Worm (Caenorhabditis elegans): ENCODE data around the gene K08D8.7.

Gene K08D8.7

DNA sequence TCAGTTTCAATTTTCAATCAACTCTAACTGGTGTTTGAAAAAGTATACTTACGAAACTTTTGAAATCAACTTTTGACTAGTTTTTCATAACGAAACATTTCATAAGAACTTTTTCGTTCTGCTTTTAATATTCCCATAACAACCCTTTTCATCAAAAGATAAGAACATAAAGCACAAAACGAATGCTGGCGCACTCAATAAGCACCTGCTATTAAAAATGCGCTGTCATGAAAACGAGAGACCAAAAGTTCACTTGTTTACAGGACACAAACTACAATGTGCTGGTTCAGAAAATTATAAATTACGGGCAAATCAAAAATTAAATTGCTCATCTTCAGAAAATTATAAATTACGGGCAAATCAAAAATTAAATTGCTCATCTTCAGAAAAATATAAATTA, 5.6 kb upstream of the K08D8.7 start:
- TF ChIP-seq mcd-1 (GFP tag; IDR thresholded peaks at IDR 0.05) (no peak), cebp-1 (GFP tag; IDR thresholded peaks at IDR 0.05) (no peak), cebp-1 (tag; optimal IDR thresholded peaks at IDR 0.05) (peak; percentile 22)

DNA sequence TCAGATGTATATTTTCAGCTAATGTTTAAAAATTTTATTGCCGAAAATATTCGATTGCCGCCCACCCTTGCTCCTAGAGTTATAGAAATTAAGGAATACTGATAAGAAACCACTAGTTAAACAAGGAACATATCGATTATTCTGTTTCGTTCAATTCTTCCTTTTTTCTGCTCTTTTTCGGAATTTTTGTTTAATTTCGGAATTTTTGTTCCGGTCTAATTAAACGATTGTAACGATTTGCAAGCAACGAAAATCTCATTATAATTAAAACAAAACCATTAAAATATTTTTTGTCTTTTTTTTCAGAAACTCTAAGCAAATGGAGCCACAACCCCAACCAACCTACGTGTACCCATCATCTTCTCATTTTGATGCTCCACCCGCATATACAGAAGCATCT, 4.4 kb upstream of the K08D8.7 start, which contains the start of gene K08D8.1:
K08D8.1 (plus strand) TSS at position 301 of the 400 bp plus-strand sequence.
- TF ChIP-seq let-526 (GFP tag; IDR thresholded peaks at IDR 0.05) (no peak), somi-1 (GFP tag; optimal IDR thresholded peaks at IDR 0.05) (no peak), nhr-27 (tag; optimal IDR thresholded peaks at IDR 0.05) (no peak), him-1 (tag; optimal IDR thresholded peaks at IDR 0.05) (no peak), attf-6 (GFP tag; IDR thresholded peaks at IDR 0.05) (no peak), B0035.1 (tag; optimal IDR thresholded peaks at IDR 0.05) (no peak), ztf-22 (GFP tag; optimal IDR thresholded peaks at IDR 0.05) (no peak), Y95B8A.8 (GFP tag; IDR thresholded peaks at IDR 0.05) (no peak), F37B4.10 (GFP tag; IDR thresholded peaks at IDR 0.05) (no peak), ztf-18 (tag; optimal IDR thresholded peaks at IDR 0.05) (no peak), K12H6.12 (tag; optimal IDR thresholded peaks at IDR 0.05) (no peak), dpl-1 (GFP tag; optimal IDR thresholded peaks at IDR 0.05) (no peak), F55B11.4 (tag; optimal IDR thresholded peaks at IDR 0.05; ENCODE audit: borderline replicate concordance, insufficient read depth) (no peak), attf-5 (GFP tag; optimal IDR thresholded peaks at IDR 0.05) (no peak)

DNA sequence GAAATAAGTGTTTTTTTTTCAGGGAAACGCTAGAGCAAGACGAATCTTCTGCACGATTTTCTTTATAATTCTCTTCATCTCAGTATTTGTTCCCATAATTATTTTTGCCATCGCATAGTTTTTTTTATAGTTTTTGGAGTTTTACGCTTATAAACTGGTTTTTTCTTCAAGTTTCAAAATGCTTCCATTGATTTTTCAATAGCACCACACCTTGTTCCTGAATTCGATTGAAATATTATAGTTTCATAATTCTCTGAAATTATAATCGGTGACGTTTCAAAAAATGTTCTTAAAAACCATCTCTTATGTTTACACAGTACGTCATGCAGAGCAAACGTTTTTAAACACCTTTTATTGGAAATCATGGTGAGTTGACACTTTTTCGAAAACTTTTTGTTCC, 3.5 kb upstream of the K08D8.7 start, which contains the start of gene K08D8.12:
K08D8.12 (plus strand) TSS at position 301 of the 400 bp plus-strand sequence.
- TF ChIP-seq ZK185.1 (tag; optimal IDR thresholded peaks at IDR 0.05; ENCODE audit: poor library complexity, severe bottlenecking), result no peak
- TF ChIP-seq mel-28 (tag; optimal IDR thresholded peaks at IDR 0.05; ENCODE audit: borderline replicate concordance), result no peak
- no peak for TF ChIP-seq madf-10 (tag; optimal IDR thresholded peaks at IDR 0.05)
- no peak for TF ChIP-seq Y79H2A.3 (GFP tag; conservative IDR thresholded peaks at IDR 0.05)
- no peak for TF ChIP-seq athp-1 (tag; optimal IDR thresholded peaks at IDR 0.05)
- no peak for TF ChIP-seq C17E4.6 (GFP tag; IDR thresholded peaks at IDR 0.05)
- no peak for TF ChIP-seq Y67H2A.10 (GFP tag; conservative IDR thresholded peaks at IDR 0.05)
- TF ChIP-seq snpc-1.1 (tag; optimal IDR thresholded peaks at IDR 0.05; ENCODE audit: insufficient read depth), result no peak
- no peak for TF ChIP-seq sdz-38 (tag; optimal IDR thresholded peaks at IDR 0.05)

DNA sequence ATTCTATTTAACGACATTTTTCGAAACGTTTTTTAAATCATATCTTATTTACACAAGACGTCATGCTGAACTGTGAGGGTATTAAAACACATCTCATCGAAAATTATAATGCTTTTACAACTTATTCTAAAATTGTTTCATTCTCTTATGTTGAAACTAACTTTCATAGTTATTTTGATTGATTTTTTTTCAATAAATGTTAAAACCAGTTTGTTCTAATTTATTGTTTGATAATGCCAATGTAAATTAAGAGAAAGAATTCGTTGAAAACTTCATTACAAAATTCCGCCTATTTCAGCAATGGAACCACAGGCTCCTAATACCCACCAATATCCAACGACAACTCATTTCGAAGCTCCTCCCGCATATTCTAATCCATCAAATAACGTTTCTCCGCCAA, 1.6 kb upstream of the K08D8.7 start, which contains the start of gene K08D8.11:
K08D8.11 (plus strand) TSS at position 301 of the 400 bp plus-strand sequence.
- TF ChIP-seq hmg-20 (GFP tag; IDR thresholded peaks at IDR 0.05), result no peak
- no peak for TF ChIP-seq Y95B8A.8 (GFP tag; IDR thresholded peaks at IDR 0.05)
- TF ChIP-seq lag-1 (GFP tag; IDR thresholded peaks at IDR 0.05), result no peak
- no peak for TF ChIP-seq mxl-1 (tag; optimal IDR thresholded peaks at IDR 0.05)
- TF ChIP-seq mcd-1 (GFP tag; IDR thresholded peaks at IDR 0.05), result no peak
- TF ChIP-seq atf-7 (tag; optimal IDR thresholded peaks at IDR 0.05), result no peak
- no peak for TF ChIP-seq snpc-1.3 (tag; optimal IDR thresholded peaks at IDR 0.05; ENCODE audit: insufficient read depth)
- no peak for TF ChIP-seq ceh-58 (GFP tag; IDR thresholded peaks at IDR 0.05)
- TF ChIP-seq mel-28 (tag; optimal IDR thresholded peaks at IDR 0.05; ENCODE audit: borderline replicate concordance), result no peak
- TF ChIP-seq ceh-100 (GFP tag; IDR thresholded peaks at IDR 0.05), result no peak
- no peak for TF ChIP-seq lin-35 (GFP tag; optimal IDR thresholded peaks at IDR 0.05)
- TF ChIP-seq C17E4.6 (GFP tag; IDR thresholded peaks at IDR 0.05), result no peak
- TF ChIP-seq nhr-80 (tag; optimal IDR thresholded peaks at IDR 0.05), result no peak
- no peak for TF ChIP-seq F23B12.7 (tag; optimal IDR thresholded peaks at IDR 0.05; ENCODE audit: insufficient read depth)
- TF ChIP-seq let-607 (tag; optimal IDR thresholded peaks at IDR 0.05), result no peak
- no peak for TF ChIP-seq lin-26 (GFP tag; IDR thresholded peaks at IDR 0.05)
- no peak for TF ChIP-seq F37B4.10 (GFP tag; IDR thresholded peaks at IDR 0.05)
- no peak for TF ChIP-seq ama-1 (optimal IDR thresholded peaks at IDR 0.05)
- TF ChIP-seq ama-1 (GFP tag; optimal IDR thresholded peaks at IDR 0.05), result no peak

All from whole organism, young adult.